Fruit fly (Drosophila melanogaster) whole organism, prepupa: ENCODE data around the gene larp.

ENCODE experiments used
- Blimp-1 ChIP-seq: fragments of 200-800 bp; sonication (Bioruptor generic); optimal IDR thresholded peaks from 3 replicates; lab custom pipeline; 2017; ENCODE audit warnings: missing biosample characterization, missing genetic modification characterization, mild to moderate bottlenecking, moderate library complexity, missing genetic modification reagents
- CG10631 ChIP-seq: fragments of 200-800 bp; sonication (Bioruptor generic); optimal IDR thresholded peaks from 2 replicates; lab custom pipeline; 2016; ENCODE audit warnings: missing biosample characterization, missing genetic modification characterization
- CG10669 ChIP-seq: fragments of 200-800 bp; sonication (Bioruptor generic); optimal IDR thresholded peaks from 3 replicates; lab custom pipeline; 2018; ENCODE audit warnings: missing biosample characterization, mild to moderate bottlenecking, missing genetic modification characterization, moderate library complexity
- CG11294 ChIP-seq: fragments of 200-800 bp; sonication (Bioruptor generic); IDR thresholded peaks from 2 replicates; pipeline ENCODE4 v1.3.6; 2022; ENCODE audit warnings: missing biosample characterization, missing genetic modification characterization
- CG11902 ChIP-seq: fragments of 200-800 bp; sonication (Bioruptor generic); optimal IDR thresholded peaks from 3 replicates; lab custom pipeline; 2016; ENCODE audit warnings: missing biosample characterization, missing genetic modification characterization
- CG15336 ChIP-seq: fragments of 200-800 bp; sonication (Bioruptor generic); IDR thresholded peaks from 2 replicates; pipeline ENCODE4 v1.3.6; 2022; ENCODE audit warnings: missing biosample characterization, missing genetic modification characterization
- CG3032 ChIP-seq: fragments of 200-800 bp; optimal IDR thresholded peaks from 2 replicates; lab custom pipeline; 2019; ENCODE audit warnings: missing biosample characterization, mild to moderate bottlenecking, missing genetic modification characterization, moderate library complexity
- CG31627 ChIP-seq: fragments of 200-800 bp; sonication (Bioruptor generic); optimal IDR thresholded peaks from 3 replicates; lab custom pipeline; 2016; ENCODE audit warnings: missing biosample characterization, missing genetic modification characterization
- CG32006 ChIP-seq: fragments of 200-800 bp; sonication (Bioruptor generic); optimal IDR thresholded peaks from 3 replicates; lab custom pipeline; 2017; ENCODE audit warnings: missing biosample characterization, mild to moderate bottlenecking, missing genetic modification characterization
- CG34406 ChIP-seq: fragments of 200-800 bp; sonication (Bioruptor generic); optimal IDR thresholded peaks from 3 replicates; lab custom pipeline; 2016; ENCODE audit warnings: missing biosample characterization, missing genetic modification characterization
- CG3919 ChIP-seq: fragments of 200-800 bp; sonication (Bioruptor generic); optimal IDR thresholded peaks from 3 replicates; lab custom pipeline; 2016; ENCODE audit warnings: missing biosample characterization, missing genetic modification characterization
- CG4318 ChIP-seq: fragments of 200-800 bp; sonication (Bioruptor generic); optimal IDR thresholded peaks from 3 replicates; lab custom pipeline; 2017; ENCODE audit warnings: missing biosample characterization, mild to moderate bottlenecking, missing genetic modification characterization
- CG6163 ChIP-seq: fragments of 200-800 bp; sonication (Bioruptor generic); IDR thresholded peaks from 3 replicates; pipeline ENCODE4 v1.3.6; 2022; ENCODE audit warnings: missing biosample characterization, missing genetic modification characterization
- CG6276 ChIP-seq: fragments of 200-800 bp; sonication (Bioruptor generic); optimal IDR thresholded peaks from 2 replicates; lab custom pipeline; 2017; ENCODE audit warnings: missing biosample characterization, mild to moderate bottlenecking, missing genetic modification characterization
- CG6808 ChIP-seq: fragments of 200-800 bp; sonication (Bioruptor generic); optimal IDR thresholded peaks from 3 replicates; lab custom pipeline; 2017; ENCODE audit warnings: missing biosample characterization, missing genetic modification characterization, mild to moderate bottlenecking, moderate library complexity, missing genetic modification reagents
- CG6854 ChIP-seq: fragments of 200-800 bp; sonication (Bioruptor generic); optimal IDR thresholded peaks from 2 replicates; lab custom pipeline; 2017; ENCODE audit warnings: missing biosample characterization, mild to moderate bottlenecking, missing genetic modification characterization
- CG7368 ChIP-seq: fragments of 200-800 bp; sonication (Bioruptor generic); optimal IDR thresholded peaks from 3 replicates; lab custom pipeline; 2016; ENCODE audit warnings: missing biosample characterization, missing genetic modification characterization
- CG8119 ChIP-seq: fragments of 200-800 bp; sonication (Bioruptor generic); IDR thresholded peaks from 3 replicates; pipeline ENCODE4 v1.3.6; 2022; ENCODE audit warnings: missing biosample characterization, missing genetic modification characterization
- CG9139 ChIP-seq: fragments of 200-800 bp; sonication (Bioruptor generic); optimal IDR thresholded peaks from 3 replicates; lab custom pipeline; 2017; ENCODE audit warnings: missing biosample characterization, mild to moderate bottlenecking, missing genetic modification characterization
- Eip78C ChIP-seq: fragments of 200-800 bp; sonication (Bioruptor generic); peaks from one replicate; lab custom pipeline; 2016; ENCODE audit warnings: missing biosample characterization, missing genetic modification characterization
- Ets21C ChIP-seq: fragments of 200-800 bp; sonication (Bioruptor generic); optimal IDR thresholded peaks from 3 replicates; lab custom pipeline; 2016; ENCODE audit warnings: missing biosample characterization, missing genetic modification characterization
- Gug ChIP-seq: fragments of 200-800 bp; sonication (Bioruptor generic); IDR thresholded peaks from 2 replicates; pipeline ENCODE4 v1.3.6; 2022; ENCODE audit warnings: missing biosample characterization, missing genetic modification characterization
- Hr39 ChIP-seq: fragments of 200-800 bp; sonication (Bioruptor generic); optimal IDR thresholded peaks from 2 replicates; lab custom pipeline; 2016; ENCODE audit warnings: missing biosample characterization, missing genetic modification characterization
- Hr4 ChIP-seq: fragments of 200-800 bp; sonication (Bioruptor generic); optimal IDR thresholded peaks from 3 replicates; lab custom pipeline; 2016; ENCODE audit warnings: missing biosample characterization, missing genetic modification characterization
- OdsH ChIP-seq: fragments of 200-800 bp; sonication (Bioruptor generic); optimal IDR thresholded peaks from 3 replicates; lab custom pipeline; 2016; ENCODE audit warnings: missing biosample characterization, missing genetic modification characterization
- Sox102F ChIP-seq: fragments of 200-800 bp; sonication (Bioruptor generic); optimal IDR thresholded peaks from 2 replicates; lab custom pipeline; 2016; ENCODE audit warnings: missing biosample characterization, mild to moderate bottlenecking, missing genetic modification characterization
- Sox14 ChIP-seq: fragments of 200-800 bp; sonication (Bioruptor generic); optimal IDR thresholded peaks from 3 replicates; lab custom pipeline; 2016; ENCODE audit warnings: missing biosample characterization, missing genetic modification characterization
- achi ChIP-seq: fragments of 200-800 bp; sonication (Bioruptor generic); optimal IDR thresholded peaks from 3 replicates; lab custom pipeline; 2016; ENCODE audit warnings: missing biosample characterization, missing genetic modification characterization
- acj6 ChIP-seq: fragments of 200-800 bp; sonication (Bioruptor generic); optimal IDR thresholded peaks from 3 replicates; lab custom pipeline; 2016; ENCODE audit warnings: missing biosample characterization, missing genetic modification characterization
- cyc ChIP-seq: fragments of 200-800 bp; sonication (Bioruptor generic); optimal IDR thresholded peaks from 3 replicates; lab custom pipeline; 2016; ENCODE audit warnings: missing biosample characterization, missing genetic modification characterization
- dac ChIP-seq: fragments of 200-800 bp; sonication (Bioruptor generic); optimal IDR thresholded peaks from 2 replicates; lab custom pipeline; 2017; ENCODE audit warnings: missing biosample characterization, mild to moderate bottlenecking, missing genetic modification characterization
- eg ChIP-seq: fragments of 200-800 bp; sonication (Bioruptor generic); IDR thresholded peaks from 3 replicates; pipeline ENCODE4 v1.3.6; 2022; ENCODE audit warnings: missing biosample characterization, missing genetic modification characterization
- fd59A ChIP-seq: fragments of 200-800 bp; sonication (Bioruptor generic); optimal IDR thresholded peaks from 2 replicates; lab custom pipeline; 2017; ENCODE audit warnings: missing biosample characterization, mild to moderate bottlenecking, missing genetic modification characterization, missing genetic modification reagents
- lz ChIP-seq: fragments of 200-800 bp; sonication (Bioruptor generic); optimal IDR thresholded peaks from 3 replicates; lab custom pipeline; 2016; ENCODE audit warnings: missing biosample characterization, missing genetic modification characterization
- salr ChIP-seq, 2 experiments: fragments of 200-800 bp; sonication (Bioruptor generic); optimal IDR thresholded peaks; 3 replicates each; lab custom pipeline; 2016 to 2018; ENCODE audit warnings: missing biosample characterization in 2 of 2, missing genetic modification characterization in 2 of 2, mild to moderate bottlenecking in 1 of 2
- svp ChIP-seq: fragments of 200-800 bp; sonication (Bioruptor generic); peaks from one replicate; lab custom pipeline; 2016; ENCODE audit warnings: missing biosample characterization, missing genetic modification characterization
- topi ChIP-seq: fragments of 200-800 bp; sonication (Bioruptor generic); optimal IDR thresholded peaks from 3 replicates; lab custom pipeline; 2016; ENCODE audit warnings: missing biosample characterization, missing genetic modification characterization

larp gene

DNA sequence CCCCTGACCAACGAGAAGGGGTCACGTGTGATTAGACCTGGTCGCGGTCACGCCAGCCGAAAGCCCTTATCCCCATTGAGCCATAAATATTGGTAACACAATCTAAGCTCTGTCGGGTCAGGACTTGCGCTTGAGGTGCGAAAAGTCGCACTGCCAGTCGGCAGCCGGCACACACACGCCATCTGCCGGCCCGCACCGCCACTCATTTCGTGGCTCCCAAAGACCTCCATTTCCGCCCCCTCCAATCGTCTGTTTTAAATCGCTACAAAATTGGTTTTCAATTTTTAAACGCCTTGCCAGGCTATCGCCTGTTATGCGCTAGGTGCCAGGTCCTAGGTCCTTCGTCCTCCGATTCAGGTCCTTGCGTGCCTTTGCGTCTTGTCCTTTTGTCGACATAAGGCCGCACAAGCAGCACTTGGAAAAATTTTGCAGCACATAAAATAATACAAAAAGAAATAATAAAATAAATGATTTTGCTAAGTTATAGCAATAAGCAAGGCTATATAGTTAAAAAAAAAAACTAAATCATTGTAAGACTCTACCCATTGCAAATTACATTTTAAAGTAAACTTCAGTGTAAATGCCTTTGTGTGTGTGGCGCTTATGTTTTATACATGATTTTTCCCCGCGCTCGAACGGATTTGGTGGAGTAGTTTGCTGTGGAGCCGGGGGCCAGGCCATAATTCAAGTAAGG is 18.9 kb downstream of the larp start:
- TF ChIP-seq Sox102F (no peak), CG3919 (GFP tag; lab: Kevin White, UChicago) (peak; percentile 16), cyc (peak; percentile 21), fd59A (no peak), CG10669 (GFP tag; lab: Kevin White, UChicago) (peak; percentile 23), Eip78C (GFP tag; lab: Kevin White, UChicago) (peak; percentile 19), CG6163 (0 out of 3 replicates have a peak, but pooled peaks have one; percentile 12), CG6808 (peak; percentile 37), CG11902 (GFP tag; lab: Kevin White, UChicago) (no peak)

DNA sequence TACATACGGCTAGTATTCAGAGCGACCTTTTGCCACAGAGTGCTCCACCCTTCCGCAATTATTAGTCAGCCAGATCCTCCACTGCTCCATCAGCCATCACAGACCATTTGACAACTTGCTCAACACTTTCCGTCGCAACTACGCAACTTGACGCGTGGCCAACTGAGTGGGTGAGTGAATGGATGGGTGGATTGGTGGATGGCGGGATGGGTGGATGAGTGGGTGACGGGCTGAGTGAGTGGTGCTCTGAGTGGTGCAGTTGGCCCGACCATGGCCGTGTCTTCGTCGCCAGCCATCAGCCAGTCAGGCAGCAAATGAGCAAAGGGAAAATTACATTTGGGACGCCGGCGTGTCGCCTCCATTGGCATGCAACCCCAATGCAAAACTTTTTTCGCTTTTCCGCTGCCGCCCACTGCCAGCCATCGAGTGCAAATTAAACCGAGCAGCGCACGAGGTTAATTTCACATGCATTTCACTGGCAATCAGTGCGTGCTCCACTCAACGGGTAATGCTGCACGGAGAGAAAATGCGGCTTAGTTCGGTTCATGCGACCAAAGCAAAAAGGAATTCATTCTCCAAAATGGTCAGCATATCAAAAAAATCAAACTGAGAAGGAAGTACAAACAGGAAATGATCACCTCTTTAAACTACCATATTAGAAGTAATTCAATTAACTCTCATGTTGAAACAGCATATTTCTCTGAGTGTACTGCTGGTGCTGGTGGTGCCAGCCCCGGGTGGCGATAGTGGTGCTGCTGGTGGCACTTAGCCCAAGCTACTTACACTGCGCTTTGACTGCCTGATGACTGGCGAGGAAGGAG is 28.1 kb downstream of the larp start:
- TF ChIP-seq CG11294 (GFP tag; lab: Robert Waterston, UW) (0 out of 2 replicates have a peak, but pooled peaks have one; percentile 19), achi (peak; percentile 9), CG15336 (GFP tag; lab: Robert Waterston, UW) (peak; percentile 34), CG32006 (GFP tag; lab: Kevin White, UChicago) (peak; percentile 56), CG6163 (0 out of 3 replicates have a peak, but pooled peaks have one; percentile 33), fd59A (no peak), salr (GFP tag; optimal IDR thresholded peaks at IDR 0.05; lab: Kevin White, UChicago) (no peak), lz (GFP tag; lab: Kevin White, UChicago) (no peak), CG4318 (GFP tag; lab: Kevin White, UChicago) (peak; percentile 19), OdsH (GFP tag; lab: Kevin White, UChicago) (peak; percentile 11), CG8119 (GFP tag; lab: Robert Waterston, UW) (0 out of 3 replicates have a peak, but pooled peaks have one; percentile 27), Eip78C (GFP tag; lab: Kevin White, UChicago) (peak; percentile 49), Hr4 (peak; percentile 54), eg (peak; percentile 61; the same call in 2 of the 3 replicates), svp (GFP tag; lab: Kevin White, UChicago) (peak; percentile 25), CG6276 (peak; percentile 8), Ets21C (no peak)

DNA sequence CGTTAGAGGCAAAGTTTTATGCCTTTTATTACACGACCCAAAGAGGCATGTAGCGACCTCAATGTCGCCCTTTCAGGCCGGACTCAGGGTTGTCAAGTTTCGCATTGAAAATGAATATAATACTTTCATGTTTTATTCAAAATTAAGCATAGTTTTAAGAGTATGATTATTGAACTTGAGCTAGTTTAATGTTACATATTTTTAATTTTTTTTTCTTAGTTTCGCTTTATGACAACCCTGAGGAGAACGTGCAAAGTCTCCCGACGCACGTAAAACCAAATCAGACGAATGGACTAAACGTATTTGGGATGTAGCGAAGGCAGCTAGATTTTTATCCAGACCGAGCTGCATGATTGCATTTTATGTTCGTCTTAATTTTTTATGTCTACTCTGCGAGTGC is 30.3 kb downstream of the larp start:
- TF ChIP-seq CG10669 (GFP tag; lab: Kevin White, UChicago) (no peak), Gug (GFP tag; lab: Robert Waterston, UW) (no peak), CG9139 (GFP tag; lab: Kevin White, UChicago) (no peak), CG3032 (no peak), CG15336 (GFP tag; lab: Robert Waterston, UW) (no peak), fd59A (no peak)

DNA sequence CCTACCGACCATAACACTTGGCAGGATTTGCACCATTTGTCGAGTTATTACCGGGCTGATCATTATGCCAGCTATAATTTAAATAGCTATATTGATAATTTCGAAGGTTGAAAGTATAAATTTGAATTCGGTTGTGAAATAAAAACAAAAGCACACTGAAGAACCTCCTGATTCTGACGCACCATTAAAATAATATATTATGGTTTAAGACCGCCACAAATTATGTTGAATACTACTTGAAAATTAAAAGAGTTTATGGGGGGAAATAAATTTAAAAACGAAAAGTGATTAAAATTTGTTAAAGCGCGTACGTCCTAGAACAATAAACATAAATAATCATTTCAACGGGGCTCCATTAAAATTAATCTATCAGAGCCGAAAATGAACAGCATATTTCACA is 31.7 kb downstream of the larp start, which contains the start of gene CG12516:
Gene CG12516 (minus strand): TSS at position 101 of the 400 bp plus-strand sequence.
- TF ChIP-seq topi (GFP tag; lab: Kevin White, UChicago) (no peak), Sox14 (no peak), dac (GFP tag; lab: Kevin White, UChicago) (no peak), Blimp-1 (GFP tag; lab: Kevin White, UChicago) (no peak), CG11902 (GFP tag; lab: Kevin White, UChicago) (no peak), OdsH (GFP tag; lab: Kevin White, UChicago) (no peak), Hr39 (GFP tag; lab: Kevin White, UChicago) (no peak), eg (no peak), CG7368 (GFP tag; lab: Kevin White, UChicago) (no peak), acj6 (GFP tag; lab: Kevin White, UChicago) (no peak), CG10631 (no peak), CG31627 (GFP tag; lab: Kevin White, UChicago) (no peak), CG15336 (GFP tag; lab: Robert Waterston, UW) (no peak), CG3032 (no peak), CG6854 (GFP tag; lab: Kevin White, UChicago) (no peak), salr (GFP tag; optimal IDR thresholded peaks at IDR 0.05; lab: Kevin White, UChicago) (no peak), CG34406 (GFP tag; lab: Kevin White, UChicago) (no peak)
